Worm (Caenorhabditis elegans): ENCODE data around the gene T03G6.1.

ce11 chrX:2614158-2614557, 6.1 kb downstream of the T03G6.1 start:
- TF ChIP-seq lin-13 (GFP tag; optimal IDR thresholded peaks at IDR 0.05): no peak
- no peak for TF ChIP-seq sox-4 (tag; optimal IDR thresholded peaks at IDR 0.05)
- no peak for TF ChIP-seq mdl-1 (tag; optimal IDR thresholded peaks at IDR 0.05)
- no peak for TF ChIP-seq nhr-11 (tag; optimal IDR thresholded peaks at IDR 0.05)
- TF ChIP-seq pqm-1 (tag; optimal IDR thresholded peaks at IDR 0.05): no peak
